Fruit fly (Drosophila melanogaster): ENCODE measurements around the gene Rheb.
A peak's percentile ranks its signal among the peaks of the same experiment; 100 is the strongest.

Gene Rheb

DNA sequence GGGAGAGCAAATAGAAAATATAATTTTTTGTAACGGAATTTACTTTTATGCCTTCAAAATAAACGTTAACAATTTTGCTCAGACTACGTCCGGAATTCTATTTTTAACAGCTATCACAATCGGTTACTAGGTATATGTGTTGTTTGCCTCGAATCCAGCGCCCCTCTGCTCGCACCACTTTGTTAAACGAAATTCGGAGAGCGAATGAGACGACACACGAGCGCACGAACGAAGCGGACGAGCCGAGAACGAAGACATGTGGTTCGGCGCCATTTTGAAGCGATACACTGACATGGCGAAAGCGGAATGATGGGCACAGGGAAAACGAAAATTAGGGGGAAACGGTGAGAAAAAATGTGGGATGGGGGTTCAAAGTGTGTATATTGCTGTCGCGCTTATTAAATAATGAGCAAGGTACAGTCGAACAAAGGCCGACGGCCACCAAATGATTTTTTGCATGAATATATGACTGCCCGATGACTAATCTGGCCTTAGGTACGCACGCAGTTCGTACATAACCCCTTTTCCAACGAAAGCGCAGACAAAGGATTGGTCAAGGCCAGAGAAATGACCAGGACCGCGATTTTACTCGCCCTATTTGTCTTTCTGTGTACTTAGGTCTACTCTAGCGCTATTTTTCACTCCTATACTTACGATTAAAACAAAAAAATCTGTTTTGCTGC lies 31.8 kb downstream of the Rheb start (continued):
- TF ChIP-seq YL-1 (GFP tag; optimal IDR thresholded peaks at IDR 0.05) (peak; percentile 84), CG13296 (GFP tag; optimal IDR thresholded peaks at IDR 0.05) (peak; percentile 33), CG2678 (tag; optimal IDR thresholded peaks at IDR 0.05) (peak; percentile 30), tna (GFP tag; IDR thresholded peaks at IDR 0.05; ENCODE audit: partially characterized antibody) (no peak), CG12391 (tag; optimal IDR thresholded peaks at IDR 0.05) (peak; percentile 22), Hmr (GFP tag; optimal IDR thresholded peaks at IDR 0.05) (peak; percentile 9), crc (GFP tag; optimal IDR thresholded peaks at IDR 0.05) (no peak), CG10431 (GFP tag; optimal IDR thresholded peaks at IDR 0.05) (peak; percentile 89), Trl (optimal IDR thresholded peaks at IDR 0.05) (peak in 1 of 2 experiments; percentile 85), Trl (GFP tag; optimal IDR thresholded peaks at IDR 0.05) (peak; percentile 6), PHDP (tag; optimal IDR thresholded peaks at IDR 0.05) (peak; percentile 13), CrebB (tag; optimal IDR thresholded peaks at IDR 0.05) (no peak), Med (GFP tag) (peak; percentile 84), stc (GFP tag; IDR thresholded peaks at IDR 0.05) (no peak), fd64A (GFP tag; optimal IDR thresholded peaks at IDR 0.05) (no peak), CG10543 (GFP tag; optimal IDR thresholded peaks at IDR 0.05) (peak; percentile 96), HmgZ (tag; optimal IDR thresholded peaks at IDR 0.05) (peak; percentile 32), jumu (GFP tag; optimal IDR thresholded peaks at IDR 0.05) (peak; percentile 9), CG2116 (GFP tag; optimal IDR thresholded peaks at IDR 0.05) (no peak), Dek (tag; optimal IDR thresholded peaks at IDR 0.05) (no peak), fd3F (GFP tag; optimal IDR thresholded peaks at IDR 0.05) (no peak), en (GFP tag; optimal IDR thresholded peaks at IDR 0.05) (no peak), CG1603 (tag; optimal IDR thresholded peaks at IDR 0.05) (no peak), Xbp1 (GFP tag; optimal IDR thresholded peaks at IDR 0.05) (peak; percentile 1), sug (tag; optimal IDR thresholded peaks at IDR 0.05) (peak; percentile 70), Ssrp (tag; optimal IDR thresholded peaks at IDR 0.05) (no peak), gcm (GFP tag; optimal IDR thresholded peaks at IDR 0.05) (no peak), mirr (GFP tag; optimal IDR thresholded peaks at IDR 0.05) (peak; percentile 75), corto (GFP tag; optimal IDR thresholded peaks at IDR 0.05) (peak; percentile 55), Meics (GFP tag; optimal IDR thresholded peaks at IDR 0.05) (peak; percentile 57), CG7987 (GFP tag; optimal IDR thresholded peaks at IDR 0.05) (peak; percentile 60), cwo (GFP tag; optimal IDR thresholded peaks at IDR 0.05) (peak; percentile 48), odd (GFP tag; optimal IDR thresholded peaks at IDR 0.05) (peak; percentile 21), CG13894 (tag; optimal IDR thresholded peaks at IDR 0.05) (peak; percentile 77), CG34376 (GFP tag; optimal IDR thresholded peaks at IDR 0.05) (peak; percentile 84), btn (GFP tag; optimal IDR thresholded peaks at IDR 0.05) (no peak), nerfin-1 (tag; optimal IDR thresholded peaks at IDR 0.05) (peak; percentile 78), kay (GFP tag; optimal IDR thresholded peaks at IDR 0.05) (peak; percentile 37), pb (GFP tag; optimal IDR thresholded peaks at IDR 0.05) (peak; percentile 5), CG18599 (GFP tag; optimal IDR thresholded peaks at IDR 0.05) (peak; percentile 39), CG17829 (tag; optimal IDR thresholded peaks at IDR 0.05) (peak; percentile 63), kni (GFP tag; optimal IDR thresholded peaks at IDR 0.05) (peak; percentile 76), CG13123 (GFP tag; optimal IDR thresholded peaks at IDR 0.05) (no peak), CG4328 (GFP tag; optimal IDR thresholded peaks at IDR 0.05) (peak; percentile 2), Dll (GFP tag; IDR thresholded peaks at IDR 0.05; ENCODE audit: partially characterized antibody) (no peak), wek (GFP tag; optimal IDR thresholded peaks at IDR 0.05) (peak; percentile 58), toy (GFP tag; IDR thresholded peaks at IDR 0.05) (no peak), CHES-1-like (GFP tag; optimal IDR thresholded peaks at IDR 0.05) (peak; percentile 1), z (GFP tag; IDR thresholded peaks at IDR 0.05) (no peak)
